Worm (Caenorhabditis elegans) whole organism, L4 larva: ENCODE results near the gene W06A7.4.
"Not testable (repeated sequence)": the region's sequence is repeated elsewhere in the genome, so short reads cannot be mapped to it uniquely, and the experiment has no call there.

ENCODE experiments used
- F10B5.3 ChIP-seq: sonication (generic microtip); optimal IDR thresholded peaks from 2 replicates; lab custom pipeline; 2016; ENCODE audit warnings: mild to moderate bottlenecking, missing genetic modification characterization, missing compliant biosample characterization
- F37D6.2 ChIP-seq: sonication (generic microtip); optimal IDR thresholded peaks from 2 replicates; lab custom pipeline; 2016; ENCODE audit warnings: mild to moderate bottlenecking, missing genetic modification characterization, missing compliant biosample characterization
- T20F7.1 ChIP-seq: fragments of 200-800 bp; sonication (Bioruptor generic); optimal IDR thresholded peaks from 2 replicates; lab custom pipeline; 2018; ENCODE audit warnings: mild to moderate bottlenecking, missing genetic modification characterization, missing compliant biosample characterization
- T26A8.4 ChIP-seq: fragments of 200-800 bp; sonication (Bioruptor generic); IDR thresholded peaks from 2 replicates; pipeline ENCODE4 v1.3.6; 2022; ENCODE audit warnings: missing genetic modification characterization, missing compliant biosample characterization
- Y48G9A.11 ChIP-seq: fragments of 200-800 bp; sonication (Bioruptor generic); IDR thresholded peaks from 2 replicates; pipeline ENCODE4 v1.3.6; 2022; ENCODE audit warnings: missing genetic modification reagents, missing genetic modification characterization, missing compliant biosample characterization
- ZK337.2 ChIP-seq: fragments of 200-800 bp; sonication (Bioruptor generic); IDR thresholded peaks from 2 replicates; pipeline ENCODE4 v1.3.6; 2022; ENCODE audit warnings: missing genetic modification reagents, missing genetic modification characterization, missing compliant biosample characterization
- aha-1 ChIP-seq: fragments of 150-350 bp; peaks from one replicate; lab custom pipeline; 2014; ENCODE audit warnings: missing biosample characterization, missing genetic modification characterization
- aly-2 ChIP-seq: sonication (generic microtip); optimal IDR thresholded peaks from 2 replicates; lab custom pipeline; 2018; ENCODE audit warnings: missing biosample characterization, missing genetic modification characterization
- ceh-44 ChIP-seq: fragments of 200-800 bp; sonication (Bioruptor generic); IDR thresholded peaks from 2 replicates; pipeline ENCODE4 v1.3.6; 2022; ENCODE audit warnings: missing genetic modification reagents, missing genetic modification characterization, missing compliant biosample characterization
- ceh-82 ChIP-seq: sonication (generic microtip); optimal IDR thresholded peaks from 2 replicates; lab custom pipeline; 2017; ENCODE audit warnings: missing biosample characterization, missing genetic modification characterization
- daf-16 ChIP-seq, 3 experiments: sonication (generic microtip); optimal IDR thresholded peaks; 2 replicates each; lab custom pipeline; 2016 to 2017; ENCODE audit warnings: missing genetic modification characterization in 3 of 3, missing genetic modification reagents in 3 of 3, mild to moderate bottlenecking in 2 of 3, missing compliant biosample characterization in 2 of 3, missing biosample characterization in 1 of 3, moderate library complexity in 1 of 3
- daf-8 ChIP-seq: fragments of 200-800 bp; sonication (Bioruptor generic); IDR thresholded peaks from 2 replicates; pipeline ENCODE4 v1.3.6; 2022; ENCODE audit warnings: missing genetic modification characterization, missing compliant biosample characterization
- dmd-6 ChIP-seq: fragments of 200-800 bp; sonication (Bioruptor generic); IDR thresholded peaks from 2 replicates; pipeline ENCODE4 v1.3.6; 2022; ENCODE audit warnings: missing genetic modification reagents, missing genetic modification characterization, missing compliant biosample characterization
- dmd-8 ChIP-seq: fragments of 200-800 bp; sonication (Bioruptor generic); IDR thresholded peaks from 2 replicates; pipeline ENCODE4 v1.3.6; 2022; ENCODE audit warnings: missing genetic modification characterization, missing compliant biosample characterization
- dmd-9 ChIP-seq: fragments of 200-800 bp; sonication (Bioruptor generic); IDR thresholded peaks from 2 replicates; pipeline ENCODE4 v1.3.6; 2022; ENCODE audit warnings: missing genetic modification reagents, missing genetic modification characterization, missing compliant biosample characterization
- duxl-1 ChIP-seq: sonication (generic microtip); optimal IDR thresholded peaks from 2 replicates; lab custom pipeline; 2016; ENCODE audit warnings: mild to moderate bottlenecking, missing genetic modification characterization, moderate library complexity, missing compliant biosample characterization; ENCODE audit not compliant: poor library complexity
- egl-43 ChIP-seq: fragments of 200-800 bp; sonication (Bioruptor generic); IDR thresholded peaks from 2 replicates; pipeline ENCODE4 v1.3.6; 2022; ENCODE audit warnings: missing genetic modification reagents, missing genetic modification characterization, missing compliant biosample characterization
- hlh-11 ChIP-seq: fragments of 200-800 bp; sonication (Bioruptor generic); optimal IDR thresholded peaks from 2 replicates; lab custom pipeline; 2018; ENCODE audit warnings: mild to moderate bottlenecking, missing genetic modification characterization, missing compliant biosample characterization
- hlh-30 ChIP-seq: sonication (generic microtip); optimal IDR thresholded peaks from 2 replicates; lab custom pipeline; 2017; ENCODE audit warnings: antibody characterized with exemption, mild to moderate bottlenecking, missing genetic modification characterization, missing compliant biosample characterization; ENCODE audit not compliant: insufficient read depth
- hmg-1.1 ChIP-seq: fragments of 200-800 bp; sonication (Bioruptor generic); IDR thresholded peaks from 2 replicates; pipeline ENCODE4 v1.3.6; 2022; ENCODE audit warnings: missing genetic modification reagents, missing genetic modification characterization, missing compliant biosample characterization
- lin-29 ChIP-seq: fragments of 200-800 bp; sonication (Bioruptor generic); IDR thresholded peaks from 2 replicates; pipeline ENCODE4 v1.3.6; 2022; ENCODE audit warnings: missing genetic modification reagents, missing genetic modification characterization, missing compliant biosample characterization
- lsy-2 ChIP-seq, 2 experiments: fragments of 150-350 bp in 1 of 2; sonication (generic microtip) in 1 of 2; optimal IDR thresholded peaks; 2 replicates each; lab custom pipeline; 2014 to 2017; ENCODE audit warnings: missing biosample characterization in 2 of 2, missing genetic modification characterization in 2 of 2
- madf-9 ChIP-seq: fragments of 200-800 bp; sonication (Bioruptor generic); conservative IDR thresholded peaks from 2 replicates; pipeline ENCODE4 v1.3.6; 2022; ENCODE audit warnings: missing genetic modification reagents, missing genetic modification characterization, missing compliant biosample characterization
- mdt-29 ChIP-seq: fragments of 200-800 bp; sonication (Bioruptor generic); IDR thresholded peaks from 2 replicates; pipeline ENCODE4 v1.3.6; 2022; ENCODE audit warnings: missing genetic modification reagents, missing genetic modification characterization, missing compliant biosample characterization
- mxl-2 ChIP-seq: fragments of 200-800 bp; sonication (Bioruptor generic); conservative IDR thresholded peaks from 2 replicates; pipeline ENCODE4 v1.3.6; 2022; ENCODE audit warnings: missing genetic modification reagents, missing genetic modification characterization, missing compliant biosample characterization
- nhr-28 ChIP-seq: fragments of 150-350 bp; optimal IDR thresholded peaks from 2 replicates; lab custom pipeline; 2014; ENCODE audit warnings: missing biosample characterization, missing genetic modification characterization
- nhr-42 ChIP-seq: fragments of 200-800 bp; sonication (Bioruptor generic); IDR thresholded peaks from 2 replicates; pipeline ENCODE4 v1.3.6; 2022; ENCODE audit warnings: missing genetic modification characterization, missing compliant biosample characterization
- nhr-77 ChIP-seq: fragments of 150-350 bp; optimal IDR thresholded peaks from 2 replicates; lab custom pipeline; 2014; ENCODE audit warnings: missing biosample characterization, missing genetic modification characterization
- snpc-1.2 ChIP-seq: fragments of 200-800 bp; sonication (Bioruptor generic); IDR thresholded peaks from 2 replicates; pipeline ENCODE4 v1.3.6; 2022; ENCODE audit warnings: missing genetic modification reagents, missing genetic modification characterization, missing compliant biosample characterization
- spr-1 ChIP-seq: sonication (generic microtip); optimal IDR thresholded peaks from 2 replicates; lab custom pipeline; 2016; ENCODE audit warnings: mild to moderate bottlenecking, missing genetic modification characterization, missing compliant biosample characterization
- unc-62 ChIP-seq, 3 experiments: fragments of 150-350 bp in 1 of 3; sonication (generic microtip); optimal IDR thresholded peaks in 2 of 3; peaks in 1 of 3; 1 replicate in 1 of 3; 2 replicates in 2 of 3; lab custom pipeline; 2014 to 2017; ENCODE audit warnings: missing biosample characterization in 3 of 3, missing genetic modification characterization in 3 of 3, missing genetic modification reagents in 3 of 3, missing genotype in 1 of 3
- zip-2 ChIP-seq: fragments of 150-350 bp; optimal IDR thresholded peaks from 2 replicates; lab custom pipeline; 2014; ENCODE audit warnings: missing biosample characterization, missing genetic modification characterization
- ztf-7 ChIP-seq: fragments of 150-350 bp; optimal IDR thresholded peaks from 2 replicates; lab custom pipeline; 2014; ENCODE audit warnings: missing biosample characterization, missing genetic modification characterization

The W06A7.4 gene

DNA sequence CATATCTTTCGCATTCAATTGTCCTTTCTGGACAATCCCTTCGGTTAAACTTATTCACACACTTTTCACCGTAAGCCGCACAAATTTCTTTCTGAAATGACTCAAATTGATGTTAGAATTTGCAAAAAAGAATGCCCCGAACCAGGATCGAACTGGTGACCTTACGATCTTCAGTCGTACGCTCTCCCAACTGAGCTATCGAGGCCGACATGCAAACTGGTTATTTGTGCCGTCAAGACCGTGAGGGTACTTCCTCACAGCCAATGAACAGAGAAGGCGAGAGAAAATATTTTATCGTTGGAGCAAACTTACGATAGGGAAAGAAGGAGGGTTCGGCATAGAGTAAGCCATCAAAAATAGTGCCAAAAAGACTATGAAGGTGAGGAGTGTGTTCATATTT is 52.0 kb downstream of the W06A7.4 start (continued):
- TF ChIP-seq snpc-1.2 (GFP tag; lab: Robert Waterston, UW) (no peak; the same call in 1 of the 2 replicates), ZK337.2 (GFP tag; lab: Robert Waterston, UW) (peak; percentile 63; the same call in 1 of the 2 replicates), Y48G9A.11 (GFP tag; lab: Robert Waterston, UW) (0 out of 2 replicates have a peak, but pooled peaks have one; percentile 17), dmd-8 (GFP tag; lab: Robert Waterston, UW) (peak; percentile 49; the same call in 1 of the 2 replicates), duxl-1 (tag; lab: Kevin White, UChicago) (peak; percentile 63), egl-43 (GFP tag; lab: Robert Waterston, UW) (peak; percentile 77), hmg-1.1 (GFP tag; lab: Robert Waterston, UW) (peak; percentile 74), F10B5.3 (tag; lab: Kevin White, UChicago) (peak; percentile 1), ztf-7 (tag; lab: Kevin White, UChicago) (no peak), spr-1 (tag; lab: Kevin White, UChicago) (no peak), mdt-29 (GFP tag; lab: Robert Waterston, UW) (peak; percentile 53; the same call in 1 of the 2 replicates), T20F7.1 (no peak), dmd-6 (GFP tag; lab: Robert Waterston, UW) (peak; percentile 38), nhr-42 (GFP tag; lab: Robert Waterston, UW) (0 out of 2 replicates have a peak, but pooled peaks have one; percentile 14), lin-29 (GFP tag; lab: Robert Waterston, UW) (no peak), F37D6.2 (tag; lab: Kevin White, UChicago) (no peak), aha-1 (tag; lab: Kevin White, UChicago) (peak; percentile 93), daf-16 (GFP tag; optimal IDR thresholded peaks at IDR 0.05; lab: Kevin White, UChicago) (peak in 1 of 2 experiments; percentile 42), daf-16 (tag; optimal IDR thresholded peaks at IDR 0.05; lab: Kevin White, UChicago) (no peak), mxl-2 (GFP tag; lab: Robert Waterston, UW) (0 out of 2 replicates have a peak, but pooled peaks have one; percentile 14), nhr-77 (tag; lab: Kevin White, UChicago) (no peak), lsy-2 (tag; optimal IDR thresholded peaks at IDR 0.05; lab: Kevin White, UChicago) (no peak), zip-2 (tag; lab: Kevin White, UChicago) (no peak), aly-2 (no peak), madf-9 (GFP tag; lab: Robert Waterston, UW) (no peak)

DNA sequence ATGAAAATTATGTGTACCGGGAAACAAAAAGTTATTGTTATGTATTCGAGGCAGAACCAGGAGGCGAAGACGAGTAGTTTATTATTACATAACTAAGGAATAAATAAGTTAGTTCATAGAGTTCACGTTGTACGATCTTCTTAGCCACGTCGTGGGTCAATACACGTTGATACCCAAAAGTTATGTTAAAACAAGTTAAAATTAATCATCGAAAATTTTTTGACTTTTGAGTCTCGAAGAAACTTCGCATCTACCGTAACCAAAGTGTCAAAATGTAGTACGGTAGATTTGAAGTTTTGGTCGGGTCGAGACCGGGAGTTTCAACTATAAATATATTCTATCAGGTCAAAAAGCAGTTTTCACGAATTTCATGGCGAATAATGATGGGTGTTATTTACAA is 52.5 kb downstream of the W06A7.4 start, which contains the start of gene ZC412.10:
Gene ZC412.10 (minus strand): TSS at position 101 of the 400 bp plus-strand sequence.
- not testable (repeated sequence) for TF ChIP-seq T20F7.1; daf-8 (GFP tag; lab: Robert Waterston, UW); daf-16 (GFP tag; optimal IDR thresholded peaks at IDR 0.05; lab: Kevin White, UChicago); daf-16 (tag; optimal IDR thresholded peaks at IDR 0.05; lab: Kevin White, UChicago)

DNA sequence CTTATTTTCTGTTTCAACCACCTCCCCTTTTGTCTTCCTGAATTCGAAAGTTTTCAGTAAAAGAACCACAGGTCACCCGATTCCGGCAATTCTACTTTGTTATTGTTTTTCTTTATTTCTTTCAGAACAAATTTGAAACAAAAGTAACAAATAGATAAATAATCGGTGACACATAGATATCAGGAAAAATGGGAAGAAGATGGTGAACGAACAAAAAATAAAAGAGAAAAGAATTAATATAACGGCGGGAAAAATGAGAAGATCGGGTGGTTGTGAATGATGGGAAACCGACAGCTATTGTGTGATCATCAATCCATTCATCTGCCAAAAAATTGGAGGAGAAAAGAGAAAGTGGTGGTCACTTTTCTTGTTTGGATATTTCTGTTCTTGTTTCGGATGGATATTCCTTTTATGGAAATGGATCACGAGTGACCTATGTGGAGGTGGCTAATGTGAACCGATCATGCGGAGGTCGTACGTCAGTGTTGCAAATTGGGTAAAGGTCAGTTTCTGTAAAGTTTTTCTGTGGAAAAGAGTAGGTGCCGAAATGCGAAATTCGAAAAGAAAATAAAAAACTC is 53.1 kb downstream of the W06A7.4 start:
- peak; percentile 29 for TF ChIP-seq hlh-30 (tag; lab: Kevin White, UChicago)
- peak; percentile 11 for TF ChIP-seq hlh-11 (tag; lab: Kevin White, UChicago)
- no peak for TF ChIP-seq ceh-82 (tag; lab: Kevin White, UChicago)
- TF ChIP-seq T20F7.1 = no peak
- TF ChIP-seq dmd-9 (GFP tag; lab: Robert Waterston, UW) = no peak
- TF ChIP-seq aly-2 = no peak
- peak in 1 of 2 experiments; percentile 62 for TF ChIP-seq unc-62 (GFP tag; optimal IDR thresholded peaks at IDR 0.05 in 1 of 2; lab: Kevin White, UChicago)
- no peak for TF ChIP-seq unc-62 (tag; optimal IDR thresholded peaks at IDR 0.05; lab: Kevin White, UChicago)
- peak; percentile 8 for TF ChIP-seq nhr-28
- TF ChIP-seq T26A8.4 (GFP tag; lab: Robert Waterston, UW) = no peak
- TF ChIP-seq ceh-44 (GFP tag; lab: Robert Waterston, UW) = no peak
- TF ChIP-seq lsy-2 (tag; optimal IDR thresholded peaks at IDR 0.05; lab: Kevin White, UChicago) = no peak
